Worm (Caenorhabditis elegans): Measurements from ENCODE around the gene F41B4.3.

- TF ChIP-seq ces-1 (GFP tag; optimal IDR thresholded peaks at IDR 0.05) (no peak), pha-4 (tag; optimal IDR thresholded peaks at IDR 0.05) (no peak), blmp-1 (tag; optimal IDR thresholded peaks at IDR 0.05) (no peak), lin-13 (tag; optimal IDR thresholded peaks at IDR 0.05) (no peak), elt-3 (tag; optimal IDR thresholded peaks at IDR 0.05) (no peak), ztf-11 (tag; optimal IDR thresholded peaks at IDR 0.05) (no peak), mep-1 (tag; optimal IDR thresholded peaks at IDR 0.05) (no peak), sptf-1 (tag; optimal IDR thresholded peaks at IDR 0.05) (no peak), snpc-4 (tag; optimal IDR thresholded peaks at IDR 0.05) (no peak), unc-39 (tag; optimal IDR thresholded peaks at IDR 0.05) (no peak), lsy-2 (tag; optimal IDR thresholded peaks at IDR 0.05) (no peak), nhr-12 (tag; optimal IDR thresholded peaks at IDR 0.05) (no peak)
Observed at ce11 chrX:6808640-6809039, 27.3 kb downstream of the F41B4.3 start.

All from whole organism, mixed stage, embryonic.